Worm (Caenorhabditis elegans) whole organism, midembryonic: Measurements from ENCODE around the gene fsn-1.

Experiments used
- T22C8.4 ChIP-seq: fragments of 200-800 bp; sonication (Bioruptor generic); IDR thresholded peaks from 2 replicates; pipeline ENCODE4 v1.3.6; 2022; ENCODE audit warnings: missing genetic modification characterization, missing compliant biosample characterization
- cog-1 ChIP-seq: sonication (generic microtip); optimal IDR thresholded peaks from 2 replicates; lab custom pipeline; 2016; ENCODE audit warnings: missing genetic modification characterization, missing compliant biosample characterization
- flt-1 ChIP-seq: fragments of 200-800 bp; sonication (Bioruptor generic); IDR thresholded peaks from 2 replicates; pipeline ENCODE4 v1.3.6; 2022; ENCODE audit warnings: missing genetic modification characterization, missing compliant biosample characterization
- klf-2 ChIP-seq: fragments of 200-800 bp; sonication (Bioruptor generic); conservative IDR thresholded peaks from 2 replicates; pipeline ENCODE4 v1.3.6; 2022; ENCODE audit warnings: missing genetic modification reagents, missing genetic modification characterization, missing compliant biosample characterization
- med-1 ChIP-seq: sonication (generic microtip); optimal IDR thresholded peaks from 2 replicates; lab custom pipeline; 2017; ENCODE audit warnings: missing genetic modification characterization, mild to moderate bottlenecking, missing compliant biosample characterization, antibody characterized with exemption, missing genetic modification reagents; ENCODE audit not compliant: insufficient read depth
- tab-1 ChIP-seq: fragments of 200-800 bp; sonication (Bioruptor generic); IDR thresholded peaks from 2 replicates; pipeline ENCODE4 v1.3.6; 2022; ENCODE audit warnings: missing genetic modification characterization, missing compliant biosample characterization
- ztf-23 ChIP-seq: fragments of 200-800 bp; sonication (Bioruptor generic); IDR thresholded peaks from 2 replicates; pipeline ENCODE4 v1.3.6; 2022; ENCODE audit warnings: missing genetic modification reagents, missing genetic modification characterization, missing compliant biosample characterization

- TF ChIP-seq tab-1 (GFP tag; lab: Robert Waterston, UW) (no peak), T22C8.4 (GFP tag; lab: Robert Waterston, UW) (no peak), cog-1 (tag; lab: Kevin White, UChicago) (no peak), ztf-23 (GFP tag; lab: Robert Waterston, UW) (no peak), klf-2 (GFP tag; lab: Robert Waterston, UW) (no peak), flt-1 (GFP tag; lab: Robert Waterston, UW) (no peak), med-1 (no peak)
These were observed 4.9 kb upstream of the fsn-1 start, which contains the start of the genes C26E6.12 and eri-9 for ce11 chrIII:4932203-4932699.
